Fruit fly (Drosophila melanogaster): ENCODE results near the gene Pburs.

dm6 chr2L:14411102-14411501, 6.0 kb downstream of the Pburs start:
- TF ChIP-seq CG3407 (GFP tag; optimal IDR thresholded peaks at IDR 0.05), result no peak
- no peak for TF ChIP-seq CG10209 (GFP tag; optimal IDR thresholded peaks at IDR 0.05)
- TF ChIP-seq CG17912 (GFP tag; optimal IDR thresholded peaks at IDR 0.05), result no peak
- no peak for TF ChIP-seq H2.0 (GFP tag; IDR thresholded peaks at IDR 0.05)
